Worm (Caenorhabditis elegans) whole organism, young adult: ENCODE measurements around the gene Y57E12B.4.
A peak's percentile ranks its signal among the peaks of the same experiment; 100 is the strongest.

Source experiments
- attf-5 ChIP-seq: fragments of 200-800 bp; sonication (Bioruptor generic); optimal IDR thresholded peaks from 2 replicates; lab custom pipeline; 2018; ENCODE audit warnings: mild to moderate bottlenecking, missing genetic modification characterization, missing compliant biosample characterization
- chd-7 ChIP-seq: sonication (generic microtip); optimal IDR thresholded peaks from 2 replicates; lab custom pipeline; 2016; ENCODE audit warnings: mild to moderate bottlenecking, missing genetic modification characterization, moderate library complexity, missing compliant biosample characterization
- dpl-1 ChIP-seq: fragments of 150-350 bp; optimal IDR thresholded peaks from 2 replicates; lab custom pipeline; 2014; ENCODE audit warnings: missing biosample characterization, missing genetic modification reagents, missing genetic modification characterization
- lag-1 ChIP-seq: fragments of 200-800 bp; sonication (Bioruptor generic); IDR thresholded peaks from 2 replicates; pipeline ENCODE4 v1.3.6; 2022; ENCODE audit warnings: missing genetic modification reagents, missing genetic modification characterization, missing compliant biosample characterization
- lsy-27 ChIP-seq: sonication (generic microtip); optimal IDR thresholded peaks from 2 replicates; lab custom pipeline; 2017; ENCODE audit warnings: missing genetic modification characterization, mild to moderate bottlenecking, missing compliant biosample characterization, antibody characterized with exemption, missing genotype, borderline replicate concordance; ENCODE audit not compliant: insufficient read depth
- nfya-1 ChIP-seq: sonication (generic microtip); optimal IDR thresholded peaks from 2 replicates; lab custom pipeline; 2017; ENCODE audit warnings: antibody characterized with exemption, missing compliant biosample characterization, missing genetic modification characterization, borderline replicate concordance; ENCODE audit not compliant: insufficient read depth
- nhr-179 ChIP-seq: sonication (generic microtip); optimal IDR thresholded peaks from 2 replicates; lab custom pipeline; 2016; ENCODE audit warnings: mild to moderate bottlenecking, missing genetic modification characterization, missing compliant biosample characterization
- nhr-90 ChIP-seq: sonication (generic microtip); optimal IDR thresholded peaks from 2 replicates; lab custom pipeline; 2016; ENCODE audit warnings: missing genotype, mild to moderate bottlenecking, missing genetic modification characterization, missing compliant biosample characterization
- pbrm-1 ChIP-seq: fragments of 200-800 bp; sonication (Bioruptor generic); IDR thresholded peaks from 2 replicates; pipeline ENCODE4 v1.3.6; 2022; ENCODE audit warnings: missing genetic modification reagents, missing genetic modification characterization, missing compliant biosample characterization
- rec-8 ChIP-seq, 2 experiments: sonication (generic microtip); optimal IDR thresholded peaks; 2 replicates each; lab custom pipeline; 2016; ENCODE audit warnings: mild to moderate bottlenecking in 2 of 2, missing genetic modification characterization in 2 of 2, missing genetic modification reagents in 2 of 2, missing genotype in 2 of 2, missing biosample characterization in 1 of 2, missing compliant biosample characterization in 1 of 2, moderate library complexity in 1 of 2
- snpc-4 ChIP-seq, 5 experiments: fragments of 150-350 bp in 1 of 5; sonication (generic microtip) in 4 of 5; optimal IDR thresholded peaks; 2 replicates each; lab custom pipeline; 2014 to 2018; ENCODE audit warnings: missing genetic modification characterization in 5 of 5, missing biosample characterization in 3 of 5, antibody characterized with exemption in 2 of 5, mild to moderate bottlenecking in 2 of 5, missing compliant biosample characterization in 2 of 5, missing genotype in 2 of 5, moderate library complexity in 2 of 5, missing genetic modification reagents in 1 of 5

- TF ChIP-seq snpc-4 (GFP tag; optimal IDR thresholded peaks at IDR 0.05; lab: Kevin White, UChicago) = no peak
- no peak for TF ChIP-seq snpc-4 (tag; optimal IDR thresholded peaks at IDR 0.05; lab: Kevin White, UChicago)
- no peak for TF ChIP-seq dpl-1
- no peak for TF ChIP-seq nhr-179 (tag; lab: Kevin White, UChicago)
- no peak for TF ChIP-seq pbrm-1 (GFP tag; lab: Robert Waterston, UW)
- no peak for TF ChIP-seq nfya-1 (tag; lab: Kevin White, UChicago)
- TF ChIP-seq lsy-27 = no peak
- no peak for TF ChIP-seq rec-8 (tag; optimal IDR thresholded peaks at IDR 0.05; lab: Kevin White, UChicago)
- no peak for TF ChIP-seq lag-1
- no peak for TF ChIP-seq chd-7
- no peak for TF ChIP-seq nhr-90 (tag; lab: Kevin White, UChicago)
- peak; percentile 0 for TF ChIP-seq attf-5 (GFP tag; lab: Kevin White, UChicago)
Observed at ce11 chrV:6917280-6917679, 30.1 kb downstream of the Y57E12B.4 start.
